Worm (Caenorhabditis elegans) whole organism, L4 larva: ENCODE data around the gene ZC239.22.

Experiments used
- R02D3.7 ChIP-seq: fragments of 150-350 bp; sonication (generic microtip); optimal IDR thresholded peaks from 3 replicates; lab custom pipeline; 2014; ENCODE audit warnings: missing biosample characterization, missing genetic modification characterization
- T20F7.1 ChIP-seq: fragments of 200-800 bp; sonication (Bioruptor generic); optimal IDR thresholded peaks from 2 replicates; lab custom pipeline; 2018; ENCODE audit warnings: mild to moderate bottlenecking, missing genetic modification characterization, missing compliant biosample characterization
- Y5F2A.4 ChIP-seq: fragments of 200-800 bp; sonication (Bioruptor generic); optimal IDR thresholded peaks from 2 replicates; lab custom pipeline; 2018; ENCODE audit warnings: mild to moderate bottlenecking, missing genetic modification characterization, missing compliant biosample characterization
- ZK546.5 ChIP-seq, 2 experiments: sonication (generic microtip); optimal IDR thresholded peaks; 2 replicates each; lab custom pipeline; 2017; ENCODE audit warnings: missing biosample characterization in 2 of 2, missing genetic modification characterization in 2 of 2
- aha-1 ChIP-seq: fragments of 150-350 bp; peaks from one replicate; lab custom pipeline; 2014; ENCODE audit warnings: missing biosample characterization, missing genetic modification characterization
- ama-1 ChIP-seq: fragments of 150-350 bp; optimal IDR thresholded peaks from 2 replicates; lab custom pipeline; 2014; ENCODE audit warnings: inconsistent platforms, mixed read lengths
- attf-4 ChIP-seq: sonication (generic microtip); optimal IDR thresholded peaks from 3 replicates; lab custom pipeline; 2017; ENCODE audit warnings: missing biosample characterization, missing genetic modification characterization
- ceh-20 ChIP-seq: fragments of 200-800 bp; sonication (Bioruptor generic); IDR thresholded peaks from 2 replicates; pipeline ENCODE4 v1.3.6; 2022; ENCODE audit warnings: missing genetic modification reagents, missing genetic modification characterization, missing compliant biosample characterization
- ceh-62 ChIP-seq: sonication (generic microtip); optimal IDR thresholded peaks from 2 replicates; lab custom pipeline; 2017; ENCODE audit warnings: missing biosample characterization, missing genetic modification characterization
- daf-12 ChIP-seq: fragments of 150-350 bp; optimal IDR thresholded peaks from 2 replicates; lab custom pipeline; 2014; ENCODE audit warnings: missing biosample characterization, missing genetic modification reagents, missing genetic modification characterization
- daf-16 ChIP-seq, 3 experiments: sonication (generic microtip); optimal IDR thresholded peaks; 2 replicates each; lab custom pipeline; 2016 to 2017; ENCODE audit warnings: missing genetic modification characterization in 3 of 3, missing genetic modification reagents in 3 of 3, mild to moderate bottlenecking in 2 of 3, missing compliant biosample characterization in 2 of 3, missing biosample characterization in 1 of 3, moderate library complexity in 1 of 3
- daf-19 ChIP-seq: fragments of 200-800 bp; sonication (Bioruptor generic); conservative IDR thresholded peaks from 2 replicates; pipeline ENCODE4 v1.3.6; 2022; ENCODE audit warnings: missing genetic modification characterization, missing compliant biosample characterization
- daf-8 ChIP-seq: fragments of 200-800 bp; sonication (Bioruptor generic); IDR thresholded peaks from 2 replicates; pipeline ENCODE4 v1.3.6; 2022; ENCODE audit warnings: missing genetic modification characterization, missing compliant biosample characterization
- dmd-6 ChIP-seq: fragments of 200-800 bp; sonication (Bioruptor generic); IDR thresholded peaks from 2 replicates; pipeline ENCODE4 v1.3.6; 2022; ENCODE audit warnings: missing genetic modification reagents, missing genetic modification characterization, missing compliant biosample characterization
- dve-1 ChIP-seq: sonication (generic microtip); optimal IDR thresholded peaks from 2 replicates; lab custom pipeline; 2017; ENCODE audit warnings: antibody characterized with exemption, mild to moderate bottlenecking, missing genetic modification characterization, missing compliant biosample characterization; ENCODE audit not compliant: insufficient read depth
- hlh-11 ChIP-seq: fragments of 200-800 bp; sonication (Bioruptor generic); optimal IDR thresholded peaks from 2 replicates; lab custom pipeline; 2018; ENCODE audit warnings: mild to moderate bottlenecking, missing genetic modification characterization, missing compliant biosample characterization
- hlh-30 ChIP-seq: sonication (generic microtip); optimal IDR thresholded peaks from 2 replicates; lab custom pipeline; 2017; ENCODE audit warnings: antibody characterized with exemption, mild to moderate bottlenecking, missing genetic modification characterization, missing compliant biosample characterization; ENCODE audit not compliant: insufficient read depth
- hmg-1.1 ChIP-seq: fragments of 200-800 bp; sonication (Bioruptor generic); IDR thresholded peaks from 2 replicates; pipeline ENCODE4 v1.3.6; 2022; ENCODE audit warnings: missing genetic modification reagents, missing genetic modification characterization, missing compliant biosample characterization
- jun-1 ChIP-seq: fragments of 150-350 bp; optimal IDR thresholded peaks from 2 replicates; lab custom pipeline; 2014; ENCODE audit warnings: missing biosample characterization, missing genetic modification reagents, missing genetic modification characterization
- lin-1 ChIP-seq: fragments of 200-800 bp; sonication (Bioruptor generic); IDR thresholded peaks from 2 replicates; pipeline ENCODE4 v1.3.6; 2022; ENCODE audit warnings: missing genetic modification reagents, missing genetic modification characterization, missing compliant biosample characterization
- lin-15B ChIP-seq: fragments of 150-350 bp; sonication (generic microtip); optimal IDR thresholded peaks from 3 replicates; lab custom pipeline; 2014; ENCODE audit warnings: missing biosample characterization, missing genetic modification characterization
- lin-38 ChIP-seq: fragments of 200-800 bp; sonication (Bioruptor generic); IDR thresholded peaks from 2 replicates; pipeline ENCODE4 v1.3.6; 2022; ENCODE audit warnings: missing genetic modification reagents, missing genetic modification characterization, missing compliant biosample characterization
- madf-5 ChIP-seq, 2 experiments: fragments of 200-800 bp; sonication (Bioruptor generic); IDR thresholded peaks; 2 replicates each; pipeline ENCODE4 v1.3.6; 2022; ENCODE audit warnings: missing compliant biosample characterization in 2 of 2, missing genetic modification characterization in 2 of 2
- mdl-1 ChIP-seq, 2 experiments: fragments of 150-350 bp in 1 of 2; sonication (generic microtip) in 1 of 2; optimal IDR thresholded peaks; 2 replicates each; lab custom pipeline; 2014 to 2017; ENCODE audit warnings: missing biosample characterization in 2 of 2, missing genetic modification characterization in 2 of 2
- mes-2 ChIP-seq: sonication (generic microtip); optimal IDR thresholded peaks from 2 replicates; lab custom pipeline; 2016; ENCODE audit warnings: missing genotype, mild to moderate bottlenecking, missing genetic modification characterization, missing compliant biosample characterization; ENCODE audit not compliant: poor library complexity, severe bottlenecking
- mxl-3 ChIP-seq: fragments of 200-800 bp; sonication (Bioruptor generic); optimal IDR thresholded peaks from 2 replicates; lab custom pipeline; 2018; ENCODE audit warnings: mild to moderate bottlenecking, missing genetic modification characterization, missing compliant biosample characterization
- nhr-102 ChIP-seq: sonication (generic microtip); optimal IDR thresholded peaks from 2 replicates; lab custom pipeline; 2016; ENCODE audit warnings: mild to moderate bottlenecking, missing genetic modification characterization, moderate library complexity, missing compliant biosample characterization
- nhr-28 ChIP-seq: fragments of 150-350 bp; optimal IDR thresholded peaks from 2 replicates; lab custom pipeline; 2014; ENCODE audit warnings: missing biosample characterization, missing genetic modification characterization
- nhr-48 ChIP-seq: sonication (generic microtip); optimal IDR thresholded peaks from 2 replicates; lab custom pipeline; 2016; ENCODE audit warnings: mild to moderate bottlenecking, missing genetic modification characterization, missing compliant biosample characterization
- nhr-6 ChIP-seq: fragments of 150-350 bp; optimal IDR thresholded peaks from 2 replicates; lab custom pipeline; 2014; ENCODE audit warnings: missing biosample characterization, missing genetic modification characterization
- nhr-77 ChIP-seq: fragments of 150-350 bp; optimal IDR thresholded peaks from 2 replicates; lab custom pipeline; 2014; ENCODE audit warnings: missing biosample characterization, missing genetic modification characterization
- pha-4 ChIP-seq, 2 experiments: fragments of 150-350 bp in 1 of 2; fragments of 200-800 bp in 1 of 2; sonication (Bioruptor generic) in 1 of 2; IDR thresholded peaks in 1 of 2; optimal IDR thresholded peaks in 1 of 2; 2 replicates each; pipeline versions ENCODE4 v1.3.6 to Lab custom; 2014 to 2022; ENCODE audit warnings: missing genetic modification characterization in 2 of 2, missing genetic modification reagents in 2 of 2, missing biosample characterization in 1 of 2, missing compliant biosample characterization in 1 of 2
- php-3 ChIP-seq: fragments of 200-800 bp; sonication (Bioruptor generic); IDR thresholded peaks from 2 replicates; pipeline ENCODE4 v1.3.6; 2022; ENCODE audit warnings: missing genetic modification reagents, missing genetic modification characterization, missing compliant biosample characterization
- pqm-1 ChIP-seq: sonication (generic microtip); optimal IDR thresholded peaks from 2 replicates; lab custom pipeline; 2017; ENCODE audit warnings: missing biosample characterization, missing genetic modification characterization
- rbr-2 ChIP-seq: sonication (generic microtip); optimal IDR thresholded peaks from 2 replicates; lab custom pipeline; 2016; ENCODE audit warnings: missing genotype, missing genetic modification characterization, missing compliant biosample characterization
- set-16 ChIP-seq: fragments of 200-800 bp; sonication (Bioruptor generic); IDR thresholded peaks from 2 replicates; pipeline ENCODE4 v1.3.6; 2022; ENCODE audit warnings: missing genetic modification reagents, missing genetic modification characterization, missing compliant biosample characterization
- skn-1 ChIP-seq: fragments of 150-350 bp; optimal IDR thresholded peaks from 2 replicates; lab custom pipeline; 2014; ENCODE audit warnings: missing biosample characterization, missing genetic modification characterization
- snpc-4 ChIP-seq: fragments of 150-350 bp; optimal IDR thresholded peaks from 2 replicates; lab custom pipeline; 2014; ENCODE audit warnings: missing biosample characterization, missing genetic modification characterization
- spr-3 ChIP-seq: fragments of 200-800 bp; sonication (Bioruptor generic); optimal IDR thresholded peaks from 2 replicates; lab custom pipeline; 2018; ENCODE audit warnings: mild to moderate bottlenecking, missing genetic modification characterization, missing compliant biosample characterization
- tra-1 ChIP-seq: fragments of 200-800 bp; sonication (Bioruptor generic); IDR thresholded peaks from 2 replicates; pipeline ENCODE4 v1.3.6; 2022; ENCODE audit warnings: missing genetic modification reagents, missing genetic modification characterization, missing compliant biosample characterization
- unc-130 ChIP-seq: sonication (generic microtip); optimal IDR thresholded peaks from 2 replicates; lab custom pipeline; 2016; ENCODE audit warnings: missing genetic modification reagents, missing genetic modification characterization, missing compliant biosample characterization
- unc-62 ChIP-seq, 3 experiments: fragments of 150-350 bp in 1 of 3; sonication (generic microtip); optimal IDR thresholded peaks in 2 of 3; peaks in 1 of 3; 1 replicate in 1 of 3; 2 replicates in 2 of 3; lab custom pipeline; 2014 to 2017; ENCODE audit warnings: missing biosample characterization in 3 of 3, missing genetic modification characterization in 3 of 3, missing genetic modification reagents in 3 of 3, missing genotype in 1 of 3
- vab-7 ChIP-seq: fragments of 200-800 bp; sonication (Bioruptor generic); IDR thresholded peaks from 2 replicates; pipeline ENCODE4 v1.3.6; 2022; ENCODE audit warnings: missing genetic modification reagents, missing genetic modification characterization, missing compliant biosample characterization
- zip-11 ChIP-seq: fragments of 200-800 bp; sonication (Bioruptor generic); IDR thresholded peaks from 2 replicates; pipeline ENCODE4 v1.3.6; 2022; ENCODE audit warnings: missing genetic modification characterization, missing compliant biosample characterization
- ztf-7 ChIP-seq: fragments of 150-350 bp; optimal IDR thresholded peaks from 2 replicates; lab custom pipeline; 2014; ENCODE audit warnings: missing biosample characterization, missing genetic modification characterization

Gene ZC239.22

ce11 chrII:3247556-3247955 lies 26.9 kb upstream of the ZC239.22 start:
- TF ChIP-seq set-16 (GFP tag; lab: Robert Waterston, UW) (peak; percentile 58; the same call in 1 of the 2 replicates), spr-3 (GFP tag; lab: Kevin White, UChicago) (no peak)

ce11 chrII:3245836-3246235 lies 25.2 kb upstream of the ZC239.22 start, which contains the start of gene C17F4.7:
Gene C17F4.7 (minus strand): TSS chrII:3246015.
- peak in 1 of 2 experiments; percentile 80 for TF ChIP-seq unc-62 (GFP tag; optimal IDR thresholded peaks at IDR 0.05 in 1 of 2; lab: Kevin White, UChicago)
- TF ChIP-seq unc-62 (tag; optimal IDR thresholded peaks at IDR 0.05; lab: Kevin White, UChicago), result no peak
- TF ChIP-seq mes-2, result peak; percentile 14
- TF ChIP-seq nhr-77 (tag; lab: Kevin White, UChicago), result peak; percentile 65
- TF ChIP-seq vab-7, result no peak
- TF ChIP-seq lin-15B, result no peak
- TF ChIP-seq tra-1 (GFP tag; lab: Robert Waterston, UW), result peak; percentile 66; the same call in 1 of the 2 replicates
- peak; percentile 84 for TF ChIP-seq hlh-11 (tag; lab: Kevin White, UChicago)
- TF ChIP-seq daf-16 (GFP tag; optimal IDR thresholded peaks at IDR 0.05; lab: Kevin White, UChicago), result no peak
- TF ChIP-seq daf-16 (tag; optimal IDR thresholded peaks at IDR 0.05; lab: Kevin White, UChicago), result peak; percentile 77
- no peak for TF ChIP-seq nhr-6
- TF ChIP-seq lin-1 (GFP tag; lab: Robert Waterston, UW), result peak; percentile 77; the same call in 1 of the 2 replicates
- TF ChIP-seq aha-1 (tag; lab: Kevin White, UChicago), result peak; percentile 62
- TF ChIP-seq nhr-28 (tag; lab: Kevin White, UChicago), result peak; percentile 95
- peak; percentile 87 for TF ChIP-seq dve-1 (tag; lab: Kevin White, UChicago)
- TF ChIP-seq nhr-48 (tag; lab: Kevin White, UChicago), result peak; percentile 37
- TF ChIP-seq set-16 (GFP tag; lab: Robert Waterston, UW), result no peak
- peak; percentile 84 for TF ChIP-seq pqm-1 (tag; lab: Kevin White, UChicago)
- TF ChIP-seq ZK546.5 (tag; optimal IDR thresholded peaks at IDR 0.05; lab: Kevin White, UChicago), result no peak
- 0 out of 2 replicates have a peak, but pooled peaks have one; percentile 12 for TF ChIP-seq lin-38 (GFP tag; lab: Robert Waterston, UW)
- peak; percentile 92 for TF ChIP-seq dmd-6 (GFP tag; lab: Robert Waterston, UW)
- TF ChIP-seq nhr-102 (tag; lab: Kevin White, UChicago), result peak; percentile 41
- peak; percentile 96 for TF ChIP-seq php-3 (GFP tag; lab: Robert Waterston, UW)
- TF ChIP-seq mxl-3 (GFP tag; lab: Kevin White, UChicago), result peak; percentile 62
- peak; percentile 12 for TF ChIP-seq jun-1 (tag; lab: Kevin White, UChicago)
- peak; percentile 2 for TF ChIP-seq hlh-30 (tag; lab: Kevin White, UChicago)

- TF ChIP-seq snpc-4 (tag; lab: Kevin White, UChicago) (no peak), hlh-11 (tag; lab: Kevin White, UChicago) (peak; percentile 10), ceh-20 (GFP tag; lab: Robert Waterston, UW) (no peak), php-3 (GFP tag; lab: Robert Waterston, UW) (peak; percentile 91), dve-1 (tag; lab: Kevin White, UChicago) (peak; percentile 75), Y5F2A.4 (GFP tag; lab: Kevin White, UChicago) (no peak), jun-1 (tag; lab: Kevin White, UChicago) (no peak), rbr-2 (tag; lab: Kevin White, UChicago) (no peak), ceh-62 (tag; lab: Kevin White, UChicago) (no peak), zip-11 (no peak), R02D3.7 (tag; lab: Kevin White, UChicago) (no peak), ama-1 (lab: Kevin White, UChicago) (no peak), mdl-1 (tag; optimal IDR thresholded peaks at IDR 0.05; lab: Kevin White, UChicago) (no peak), skn-1 (no peak), daf-12 (tag; lab: Kevin White, UChicago) (no peak), T20F7.1 (GFP tag; lab: Kevin White, UChicago) (no peak), madf-5 (GFP tag; IDR thresholded peaks at IDR 0.05; lab: Robert Waterston, UW) (no peak), spr-3 (GFP tag; lab: Kevin White, UChicago) (no peak), nhr-28 (tag; lab: Kevin White, UChicago) (peak; percentile 48), ztf-7 (no peak), daf-8 (GFP tag; lab: Robert Waterston, UW) (no peak), aha-1 (tag; lab: Kevin White, UChicago) (no peak), attf-4 (tag; lab: Kevin White, UChicago) (no peak), unc-130 (GFP tag; lab: Kevin White, UChicago) (no peak), pha-4 (GFP tag; IDR thresholded peaks at IDR 0.05; lab: Robert Waterston, UW) (peak; percentile 29; the same call in 1 of the 2 replicates), pha-4 (tag; optimal IDR thresholded peaks at IDR 0.05; lab: Kevin White, UChicago) (no peak), hmg-1.1 (GFP tag; lab: Robert Waterston, UW) (no peak), daf-19 (GFP tag; lab: Robert Waterston, UW) (no peak), nhr-77 (tag; lab: Kevin White, UChicago) (peak; percentile 77)
Observed at ce11 chrII:3244758-3245157, 24.1 kb upstream of the ZC239.22 start.
